Fruit fly (Drosophila melanogaster): ENCODE results near the gene a10.

DNA sequence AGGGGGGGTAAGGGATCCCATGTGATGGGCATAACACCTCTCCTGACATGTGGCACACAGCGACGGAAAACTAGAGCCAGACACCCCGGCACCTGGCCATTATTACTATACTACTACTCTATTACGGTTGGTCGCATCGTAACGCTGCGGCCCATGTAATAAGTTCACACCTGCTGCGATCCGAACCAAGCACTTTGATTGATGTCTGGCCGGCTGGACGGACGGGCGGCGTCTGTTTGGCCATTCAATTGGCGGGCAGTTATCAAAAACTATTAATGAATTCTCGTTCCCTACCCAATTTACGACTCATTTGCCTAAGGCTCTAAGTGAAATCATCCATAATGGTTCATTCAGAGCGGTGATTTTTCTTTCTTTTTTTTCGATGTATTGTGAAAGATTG is 16.0 kb downstream of the a10 start:
- no peak for TF ChIP-seq ovo (GFP tag; optimal IDR thresholded peaks at IDR 0.05)
- TF ChIP-seq kay (GFP tag; ENCODE audit: borderline replicate concordance) = peak; percentile 88
- TF ChIP-seq CG11617 (GFP tag; optimal IDR thresholded peaks at IDR 0.05) = no peak
- no peak for TF ChIP-seq bab1 (GFP tag; optimal IDR thresholded peaks at IDR 0.05)
- TF ChIP-seq Clk (GFP tag; optimal IDR thresholded peaks at IDR 0.05) = no peak
- no peak for TF ChIP-seq Crg-1 (GFP tag; optimal IDR thresholded peaks at IDR 0.05)
- TF ChIP-seq Hr96 (GFP tag; optimal IDR thresholded peaks at IDR 0.05) = no peak
- TF ChIP-seq CG33017 (tag; optimal IDR thresholded peaks at IDR 0.05) = no peak
- TF ChIP-seq CG1620 (GFP tag; optimal IDR thresholded peaks at IDR 0.05) = no peak
- no peak for TF ChIP-seq toe (GFP tag; optimal IDR thresholded peaks at IDR 0.05)

All from whole organism, adult.